Worm (Caenorhabditis elegans) whole organism, L2 larva: ENCODE results near the gene oac-39.

ENCODE experiments used
- aly-2 ChIP-seq: fragments of 150-350 bp; optimal IDR thresholded peaks from 2 replicates; lab custom pipeline; 2014; ENCODE audit warnings: missing biosample characterization, missing genetic modification characterization
- blmp-1 ChIP-seq: sonication (generic microtip); optimal IDR thresholded peaks from 2 replicates; lab custom pipeline; 2017; ENCODE audit warnings: missing genetic modification characterization, mild to moderate bottlenecking, missing compliant biosample characterization, antibody characterized with exemption, moderate library complexity; ENCODE audit not compliant: insufficient read depth
- fos-1 ChIP-seq: fragments of 150-350 bp; optimal IDR thresholded peaks from 2 replicates; lab custom pipeline; 2014; ENCODE audit warnings: missing biosample characterization, missing genetic modification characterization
- lsy-2 ChIP-seq, 2 experiments: fragments of 150-350 bp in 1 of 2; sonication (generic microtip) in 1 of 2; optimal IDR thresholded peaks; 2 replicates each; lab custom pipeline; 2014 to 2017; ENCODE audit warnings: missing biosample characterization in 2 of 2, missing genetic modification characterization in 2 of 2
- mab-5 ChIP-seq: fragments of 150-350 bp; optimal IDR thresholded peaks from 2 replicates; lab custom pipeline; 2014; ENCODE audit warnings: missing biosample characterization, missing genetic modification characterization
- nhr-11 ChIP-seq: fragments of 150-350 bp; optimal IDR thresholded peaks from 2 replicates; lab custom pipeline; 2014; ENCODE audit warnings: missing biosample characterization, missing genetic modification characterization
- nhr-237 ChIP-seq: fragments of 150-350 bp; optimal IDR thresholded peaks from 2 replicates; lab custom pipeline; 2014; ENCODE audit warnings: missing biosample characterization, missing genetic modification characterization
- nhr-77 ChIP-seq: fragments of 150-350 bp; optimal IDR thresholded peaks from 2 replicates; lab custom pipeline; 2014; ENCODE audit warnings: missing biosample characterization, missing genetic modification characterization
- skn-1 ChIP-seq: sonication (generic microtip); optimal IDR thresholded peaks from 2 replicates; lab custom pipeline; 2017; ENCODE audit warnings: missing biosample characterization, missing genetic modification characterization
- sma-3 ChIP-seq: sonication (generic microtip); optimal IDR thresholded peaks from 2 replicates; lab custom pipeline; 2016; ENCODE audit warnings: missing genetic modification reagents, missing genetic modification characterization, missing compliant biosample characterization
- sma-9 ChIP-seq, 2 experiments: fragments of 150-350 bp in 1 of 2; sonication (generic microtip) in 1 of 2; optimal IDR thresholded peaks; 2 replicates each; lab custom pipeline; 2014 to 2016; ENCODE audit warnings: missing genetic modification characterization in 2 of 2, mild to moderate bottlenecking in 1 of 2, missing biosample characterization in 1 of 2, missing compliant biosample characterization in 1 of 2, missing genetic modification reagents in 1 of 2, moderate library complexity in 1 of 2
- snpc-4 ChIP-seq: fragments of 150-350 bp; optimal IDR thresholded peaks from 2 replicates; lab custom pipeline; 2014; ENCODE audit warnings: missing biosample characterization, missing genetic modification characterization
- unc-55 ChIP-seq: fragments of 150-350 bp; sonication (generic microtip); optimal IDR thresholded peaks from 3 replicates; lab custom pipeline; 2014; ENCODE audit warnings: missing biosample characterization, missing genetic modification reagents, missing genetic modification characterization
- ztf-11 ChIP-seq: sonication (generic microtip); optimal IDR thresholded peaks from 2 replicates; lab custom pipeline; 2017; ENCODE audit warnings: missing biosample characterization, missing genetic modification characterization

DNA sequence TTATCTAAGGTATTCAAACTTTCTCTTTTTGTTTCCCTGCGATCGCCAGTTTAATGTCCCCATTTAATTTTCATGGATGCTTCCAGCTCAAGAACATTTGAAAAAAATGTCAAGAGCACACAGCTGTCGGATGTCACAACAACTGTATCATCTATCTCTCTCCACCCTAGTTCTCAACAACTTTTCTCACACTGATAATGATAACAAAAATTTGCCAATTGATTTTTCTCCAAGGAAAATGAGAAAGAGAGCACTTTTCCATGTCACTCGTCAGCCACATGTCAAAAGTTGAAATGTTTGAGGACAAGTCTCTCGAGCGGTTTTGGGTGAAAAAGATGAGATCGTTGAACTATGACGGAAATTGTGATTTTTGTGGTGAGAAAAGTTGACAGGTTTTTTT is 29.6 kb upstream of the oac-39 start:
- TF ChIP-seq snpc-4 (no peak), ztf-11 (tag; lab: Kevin White, UChicago) (no peak), aly-2 (tag; lab: Kevin White, UChicago) (no peak), blmp-1 (tag; lab: Kevin White, UChicago) (no peak), sma-3 (GFP tag; lab: Kevin White, UChicago) (no peak), fos-1 (tag; lab: Kevin White, UChicago) (no peak), skn-1 (tag; lab: Kevin White, UChicago) (no peak), unc-55 (no peak), sma-9 (GFP tag; optimal IDR thresholded peaks at IDR 0.05; lab: Kevin White, UChicago) (peak; percentile 37), sma-9 (tag; optimal IDR thresholded peaks at IDR 0.05; lab: Kevin White, UChicago) (no peak), nhr-237 (tag; lab: Kevin White, UChicago) (no peak), lsy-2 (tag; optimal IDR thresholded peaks at IDR 0.05; lab: Kevin White, UChicago) (peak in 1 of 2 experiments; percentile 27), nhr-11 (tag; lab: Kevin White, UChicago) (no peak), nhr-77 (tag; lab: Kevin White, UChicago) (no peak), mab-5 (tag; lab: Kevin White, UChicago) (no peak)
